Worm (Caenorhabditis elegans) whole organism, L3 larva: ENCODE measurements around the gene F07C3.9.

Experiments used
- R02D3.7 ChIP-seq: fragments of 150-350 bp; optimal IDR thresholded peaks from 2 replicates; lab custom pipeline; 2014; ENCODE audit warnings: missing biosample characterization, missing genetic modification characterization
- aly-2 ChIP-seq: fragments of 150-350 bp; optimal IDR thresholded peaks from 2 replicates; lab custom pipeline; 2014; ENCODE audit warnings: missing biosample characterization, missing genetic modification characterization
- ceh-16 ChIP-seq: sonication (generic microtip); optimal IDR thresholded peaks from 2 replicates; lab custom pipeline; 2017; ENCODE audit warnings: missing biosample characterization, missing genetic modification characterization
- ceh-28 ChIP-seq: fragments of 150-350 bp; optimal IDR thresholded peaks from 2 replicates; lab custom pipeline; 2014; ENCODE audit warnings: missing biosample characterization, missing genetic modification reagents, missing genetic modification characterization
- ceh-82 ChIP-seq: fragments of 150-350 bp; optimal IDR thresholded peaks from 2 replicates; lab custom pipeline; 2014; ENCODE audit warnings: missing biosample characterization, missing genetic modification characterization
- ceh-9 ChIP-seq: sonication (generic microtip); optimal IDR thresholded peaks from 2 replicates; lab custom pipeline; 2018; ENCODE audit warnings: missing biosample characterization, missing genetic modification characterization
- egl-27 ChIP-seq: sonication (generic microtip); optimal IDR thresholded peaks from 4 replicates; lab custom pipeline; 2017; ENCODE audit warnings: missing biosample characterization, missing genetic modification reagents, missing genetic modification characterization
- egl-5 ChIP-seq: fragments of 150-350 bp; optimal IDR thresholded peaks from 2 replicates; lab custom pipeline; 2017; ENCODE audit warnings: missing biosample characterization, missing genetic modification reagents, missing genetic modification characterization, inconsistent platforms
- elt-1 ChIP-seq: fragments of 150-350 bp; optimal IDR thresholded peaks from 2 replicates; lab custom pipeline; 2014; ENCODE audit warnings: missing biosample characterization, missing genetic modification characterization
- elt-2 ChIP-seq: sonication (generic microtip); optimal IDR thresholded peaks from 2 replicates; lab custom pipeline; 2016; ENCODE audit warnings: missing genetic modification reagents, mild to moderate bottlenecking, missing genetic modification characterization, missing compliant biosample characterization
- elt-3 ChIP-seq, 3 experiments: fragments of 150-350 bp in 1 of 3; sonication (generic microtip) in 2 of 3; optimal IDR thresholded peaks; 2 replicates in 2 of 3; 4 replicates in 1 of 3; lab custom pipeline; 2014 to 2017; ENCODE audit warnings: missing biosample characterization in 3 of 3, missing genetic modification characterization in 3 of 3
- fkh-10 ChIP-seq: sonication (generic microtip); optimal IDR thresholded peaks from 2 replicates; lab custom pipeline; 2017; ENCODE audit warnings: missing biosample characterization, missing genetic modification reagents, missing genetic modification characterization
- fkh-2 ChIP-seq: fragments of 150-350 bp; optimal IDR thresholded peaks from 2 replicates; lab custom pipeline; 2014; ENCODE audit warnings: missing biosample characterization, missing genetic modification reagents, missing genetic modification characterization
- fos-1 ChIP-seq: fragments of 150-350 bp; optimal IDR thresholded peaks from 2 replicates; lab custom pipeline; 2014; ENCODE audit warnings: missing biosample characterization, missing genetic modification characterization
- hmg-11 ChIP-seq: sonication (generic microtip); optimal IDR thresholded peaks from 2 replicates; lab custom pipeline; 2016; ENCODE audit warnings: missing genetic modification characterization, missing compliant biosample characterization
- jun-1 ChIP-seq: fragments of 150-350 bp; optimal IDR thresholded peaks from 2 replicates; lab custom pipeline; 2014; ENCODE audit warnings: missing biosample characterization, missing genetic modification reagents, missing genetic modification characterization
- lin-15B ChIP-seq: fragments of 150-350 bp; optimal IDR thresholded peaks from 2 replicates; lab custom pipeline; 2014; ENCODE audit warnings: missing biosample characterization, missing genetic modification characterization
- lin-39 ChIP-seq: fragments of 150-350 bp; optimal IDR thresholded peaks from 2 replicates; lab custom pipeline; 2018; ENCODE audit warnings: missing biosample characterization, missing genetic modification reagents, missing genetic modification characterization
- lsy-12 ChIP-seq: sonication (generic microtip); optimal IDR thresholded peaks from 2 replicates; lab custom pipeline; 2016; ENCODE audit warnings: mild to moderate bottlenecking, missing genetic modification characterization, missing compliant biosample characterization
- mdl-1 ChIP-seq: fragments of 150-350 bp; optimal IDR thresholded peaks from 2 replicates; lab custom pipeline; 2014; ENCODE audit warnings: missing biosample characterization, missing genetic modification characterization
- mml-1 ChIP-seq: fragments of 150-350 bp; sonication (generic microtip); optimal IDR thresholded peaks from 3 replicates; lab custom pipeline; 2014; ENCODE audit warnings: missing biosample characterization, missing genetic modification characterization
- nfya-1 ChIP-seq: sonication (generic microtip); optimal IDR thresholded peaks from 2 replicates; lab custom pipeline; 2017; ENCODE audit warnings: missing genetic modification characterization, mild to moderate bottlenecking, missing compliant biosample characterization, antibody characterized with exemption, moderate library complexity; ENCODE audit not compliant: insufficient read depth
- nhr-11 ChIP-seq: fragments of 150-350 bp; optimal IDR thresholded peaks from 2 replicates; lab custom pipeline; 2014; ENCODE audit warnings: missing biosample characterization, missing genetic modification characterization
- nhr-12 ChIP-seq: fragments of 150-350 bp; optimal IDR thresholded peaks from 2 replicates; lab custom pipeline; 2014; ENCODE audit warnings: missing biosample characterization, missing genetic modification characterization
- nhr-23 ChIP-seq: fragments of 150-350 bp; optimal IDR thresholded peaks from 2 replicates; lab custom pipeline; 2014; ENCODE audit warnings: missing biosample characterization, missing genetic modification reagents, missing genetic modification characterization
- nhr-237 ChIP-seq: fragments of 150-350 bp; optimal IDR thresholded peaks from 2 replicates; lab custom pipeline; 2014; ENCODE audit warnings: missing biosample characterization, missing genetic modification characterization
- nhr-25 ChIP-seq: sonication (generic microtip); optimal IDR thresholded peaks from 2 replicates; lab custom pipeline; 2017; ENCODE audit warnings: missing biosample characterization, missing genetic modification characterization
- nhr-67 ChIP-seq: fragments of 150-350 bp; optimal IDR thresholded peaks from 2 replicates; lab custom pipeline; 2014; ENCODE audit warnings: missing biosample characterization, missing genetic modification characterization
- nhr-76 ChIP-seq: fragments of 150-350 bp; sonication (generic microtip); optimal IDR thresholded peaks from 5 replicates; lab custom pipeline; 2014; ENCODE audit warnings: missing biosample characterization, missing genetic modification characterization
- nhr-77 ChIP-seq: fragments of 150-350 bp; optimal IDR thresholded peaks from 2 replicates; lab custom pipeline; 2014; ENCODE audit warnings: missing biosample characterization, missing genetic modification characterization
- pqm-1 ChIP-seq: fragments of 150-350 bp; optimal IDR thresholded peaks from 2 replicates; lab custom pipeline; 2017; ENCODE audit warnings: missing biosample characterization, missing genetic modification characterization, inconsistent platforms
- snpc-4 ChIP-seq: fragments of 150-350 bp; optimal IDR thresholded peaks from 2 replicates; lab custom pipeline; 2014; ENCODE audit warnings: missing biosample characterization, missing genetic modification characterization
- unc-39 ChIP-seq: sonication (generic microtip); optimal IDR thresholded peaks from 4 replicates; lab custom pipeline; 2017; ENCODE audit warnings: missing biosample characterization, missing genetic modification characterization
- unc-62 ChIP-seq: fragments of 150-350 bp; sonication (generic microtip); optimal IDR thresholded peaks from 4 replicates; lab custom pipeline; 2014; ENCODE audit warnings: missing biosample characterization, missing genetic modification reagents, missing genetic modification characterization
- zag-1 ChIP-seq: fragments of 150-350 bp; optimal IDR thresholded peaks from 2 replicates; lab custom pipeline; 2014; ENCODE audit warnings: missing biosample characterization, missing genetic modification characterization
- ztf-4 ChIP-seq: fragments of 150-350 bp; optimal IDR thresholded peaks from 2 replicates; lab custom pipeline; 2014; ENCODE audit warnings: missing biosample characterization, missing genetic modification characterization

F07C3.9 gene

ce11 chrV:9232296-9232695, 22.1 kb downstream of the F07C3.9 start, which contains the start of gene F07C3.3:
TSS of gene F07C3.3 (minus strand) at chrV:9232396.
- TF ChIP-seq nhr-76 (tag; lab: Kevin White, UChicago) (no peak), nhr-77 (no peak), ceh-9 (tag; lab: Kevin White, UChicago) (no peak)

ce11 chrV:9225675-9226144, 28.7 kb downstream of the F07C3.9 start, which contains the start of gene F07C3.2:
TSS of gene F07C3.2 (plus strand) at chrV:9226094.
- TF ChIP-seq hmg-11 (tag; lab: Kevin White, UChicago) (peak; percentile 26), fkh-2 (no peak), snpc-4 (tag; lab: Kevin White, UChicago) (no peak), lin-39 (peak; percentile 62), fkh-10 (GFP tag; lab: Kevin White, UChicago) (peak; percentile 13), nfya-1 (peak; percentile 41), zag-1 (tag; lab: Kevin White, UChicago) (no peak)
- TF ChIP-seq, all 47 proteins: peak for 4

DNA sequence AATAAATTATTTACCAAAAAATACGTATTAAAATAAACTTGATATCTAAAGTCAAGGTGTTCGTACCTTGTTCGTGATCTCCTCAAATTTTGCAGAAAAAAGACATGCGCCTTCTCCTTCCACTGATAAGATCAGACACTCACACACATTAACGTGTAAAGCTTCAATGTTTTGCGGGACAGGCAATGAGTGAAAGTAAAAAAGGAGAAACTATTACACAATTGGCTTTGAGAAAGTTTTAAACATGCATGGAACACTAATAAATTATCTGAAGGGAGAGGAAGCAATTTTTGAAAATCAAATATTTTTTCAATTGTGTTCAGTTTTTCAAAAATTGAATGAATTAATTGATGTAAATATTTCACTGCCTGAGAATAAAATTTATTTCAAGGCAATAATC, 29.5 kb downstream of the F07C3.9 start:
- TF ChIP-seq nhr-237 (no peak), nhr-25 (tag; lab: Kevin White, UChicago) (peak; percentile 38)

DNA sequence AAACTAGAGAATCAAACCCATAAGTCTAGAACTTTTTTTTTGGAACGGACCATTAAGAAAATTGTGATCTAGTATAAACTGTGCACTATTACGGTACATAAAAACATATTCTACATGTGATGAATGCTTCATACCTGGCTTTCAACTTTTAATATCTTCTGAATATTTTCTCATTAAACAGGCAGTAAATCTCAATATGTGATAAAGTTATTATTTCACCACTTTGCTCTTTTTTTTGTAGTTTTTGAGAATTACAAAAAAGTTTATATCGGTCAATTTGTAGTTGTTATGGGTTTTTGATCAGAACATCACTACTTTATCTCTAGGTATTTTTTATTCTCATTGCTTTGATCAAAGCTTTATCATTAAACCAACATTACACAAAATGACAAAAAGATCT, 30.1 kb downstream of the F07C3.9 start:
- no peak for TF ChIP-seq mml-1 (tag; lab: Kevin White, UChicago)
- TF ChIP-seq ceh-82 (tag; lab: Kevin White, UChicago) = no peak
- no peak for TF ChIP-seq lin-15B (tag; lab: Kevin White, UChicago)
- no peak for TF ChIP-seq fkh-10 (GFP tag; lab: Kevin White, UChicago)
- TF ChIP-seq fos-1 = no peak
- no peak for TF ChIP-seq elt-3 (tag; optimal IDR thresholded peaks at IDR 0.05; lab: Kevin White, UChicago)
- no peak for TF ChIP-seq pqm-1 (tag; lab: Kevin White, UChicago)
- no peak for TF ChIP-seq nhr-12 (tag; lab: Kevin White, UChicago)
- no peak for TF ChIP-seq unc-39
- no peak for TF ChIP-seq aly-2 (tag; lab: Kevin White, UChicago)
- no peak for TF ChIP-seq ztf-4
- TF ChIP-seq elt-1 (tag; lab: Kevin White, UChicago) = no peak
- no peak for TF ChIP-seq egl-5 (tag; lab: Kevin White, UChicago)
- no peak for TF ChIP-seq lin-39
- no peak for TF ChIP-seq nhr-67 (tag; lab: Kevin White, UChicago)
- TF ChIP-seq ceh-16 (tag; lab: Kevin White, UChicago) = no peak
- no peak for TF ChIP-seq nhr-77

DNA sequence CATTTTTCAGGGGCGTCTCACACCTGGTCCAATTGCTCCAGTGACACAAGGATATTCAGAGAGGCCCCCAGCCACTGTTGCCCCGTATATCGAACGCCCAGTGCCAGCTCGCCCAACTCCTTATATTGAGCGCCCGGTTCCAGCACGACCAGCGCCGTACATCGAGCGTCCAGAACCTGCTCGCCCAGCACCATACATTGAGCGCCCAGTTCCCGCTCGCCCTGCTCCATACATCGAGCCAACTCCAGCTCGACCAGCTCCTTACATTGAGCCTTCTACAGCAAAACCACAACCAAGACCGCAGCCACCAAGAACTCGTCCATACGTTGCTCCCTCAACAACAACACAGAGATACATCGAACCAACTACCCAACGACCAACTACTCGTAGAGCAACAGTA, 31.6 kb downstream of the F07C3.9 start:
- TF ChIP-seq ceh-28 = no peak
- TF ChIP-seq unc-62 (GFP tag; lab: Kevin White, UChicago) = no peak
- TF ChIP-seq nhr-11 (tag; lab: Kevin White, UChicago) = no peak
- no peak for TF ChIP-seq jun-1 (tag; lab: Kevin White, UChicago)
- TF ChIP-seq ceh-9 (tag; lab: Kevin White, UChicago) = no peak
- TF ChIP-seq nhr-23 (tag; lab: Kevin White, UChicago) = no peak
- no peak for TF ChIP-seq elt-2 (tag; lab: Kevin White, UChicago)
- TF ChIP-seq pqm-1 (tag; lab: Kevin White, UChicago) = no peak
- no peak for TF ChIP-seq elt-3 (tag; optimal IDR thresholded peaks at IDR 0.05; lab: Kevin White, UChicago)
- TF ChIP-seq egl-27 (tag; lab: Kevin White, UChicago) = no peak
- TF ChIP-seq ztf-4 = no peak
- no peak for TF ChIP-seq lsy-12 (tag; lab: Kevin White, UChicago)
- no peak for TF ChIP-seq mdl-1 (tag; lab: Kevin White, UChicago)
- no peak for TF ChIP-seq R02D3.7 (tag; lab: Kevin White, UChicago)
- no peak for TF ChIP-seq fkh-2
